Fruit fly (Drosophila melanogaster) whole organism, embryonic: Measurements from ENCODE around the gene Pp1-87B.

Source experiments
- Abd-B ChIP-seq: fragments of 200-800 bp; sonication (Bioruptor generic); optimal IDR thresholded peaks from 2 replicates; lab custom pipeline; 2018; ENCODE audit warnings: missing biosample characterization, mild to moderate bottlenecking, missing genetic modification characterization, moderate library complexity
- B-H2 ChIP-seq: fragments of 200-800 bp; sonication (Bioruptor generic); optimal IDR thresholded peaks from 2 replicates; lab custom pipeline; 2018; ENCODE audit warnings: missing biosample characterization, mild to moderate bottlenecking, missing genetic modification characterization
- CG10366 ChIP-seq: fragments of 200-800 bp; sonication (Bioruptor generic); IDR thresholded peaks from 2 replicates; pipeline ENCODE4 v1.3.6; 2022; ENCODE audit warnings: missing biosample characterization, missing genetic modification characterization
- CG13624 ChIP-seq: fragments of 200-800 bp; sonication (Bioruptor generic); optimal IDR thresholded peaks from 2 replicates; lab custom pipeline; 2016; ENCODE audit warnings: missing biosample characterization, missing genetic modification characterization
- CG13894 ChIP-seq: fragments of 200-800 bp; sonication (Bioruptor generic); optimal IDR thresholded peaks from 3 replicates; lab custom pipeline; 2018; ENCODE audit warnings: missing biosample characterization, mild to moderate bottlenecking, missing genetic modification characterization, moderate library complexity
- CG1602 ChIP-seq: fragments of 200-800 bp; sonication (Bioruptor generic); optimal IDR thresholded peaks from 3 replicates; lab custom pipeline; 2016; ENCODE audit warnings: missing biosample characterization, missing genetic modification characterization
- CG16815 ChIP-seq: fragments of 200-800 bp; sonication (Bioruptor generic); optimal IDR thresholded peaks from 3 replicates; lab custom pipeline; 2017; ENCODE audit warnings: missing biosample characterization, mild to moderate bottlenecking, missing genetic modification characterization
- CG16863 ChIP-seq: fragments of 200-800 bp; sonication (Bioruptor generic); optimal IDR thresholded peaks from 3 replicates; lab custom pipeline; 2016; ENCODE audit warnings: missing biosample characterization, missing genetic modification characterization
- CG18619 ChIP-seq: fragments of 200-800 bp; sonication (Bioruptor generic); optimal IDR thresholded peaks from 3 replicates; lab custom pipeline; 2017; ENCODE audit warnings: missing biosample characterization, mild to moderate bottlenecking, missing genetic modification characterization
- CG2129 ChIP-seq: fragments of 200-800 bp; sonication (Bioruptor generic); IDR thresholded peaks from 2 replicates; pipeline ENCODE4 v1.3.6; 2022; ENCODE audit warnings: missing biosample characterization, missing genetic modification characterization; ENCODE audit not compliant: partially characterized antibody
- CG2202 ChIP-seq: fragments of 200-800 bp; sonication (Bioruptor generic); optimal IDR thresholded peaks from 2 replicates; lab custom pipeline; 2018; ENCODE audit warnings: missing biosample characterization, mild to moderate bottlenecking, missing genetic modification characterization
- CG32767 ChIP-seq: fragments of 200-800 bp; sonication (Bioruptor generic); IDR thresholded peaks from 2 replicates; pipeline ENCODE4 v1.3.6; 2022; ENCODE audit warnings: missing biosample characterization, missing genetic modification characterization
- CG34376 ChIP-seq: fragments of 200-800 bp; sonication (Bioruptor generic); optimal IDR thresholded peaks from 2 replicates; lab custom pipeline; 2018; ENCODE audit warnings: missing biosample characterization, mild to moderate bottlenecking, missing genetic modification characterization
- CG4404 ChIP-seq: fragments of 200-800 bp; sonication (Bioruptor generic); IDR thresholded peaks from 2 replicates; pipeline ENCODE4 v1.3.6; 2022; ENCODE audit warnings: missing biosample characterization, missing genetic modification characterization
- CG4617 ChIP-seq: fragments of 200-800 bp; sonication (Bioruptor generic); optimal IDR thresholded peaks from 3 replicates; lab custom pipeline; 2016; ENCODE audit warnings: missing biosample characterization, missing genetic modification characterization, borderline replicate concordance
- CG4730 ChIP-seq: fragments of 200-800 bp; sonication (Bioruptor generic); IDR thresholded peaks from 2 replicates; pipeline ENCODE4 v1.3.6; 2022; ENCODE audit warnings: missing biosample characterization, missing genetic modification characterization
- CG5245 ChIP-seq: fragments of 200-800 bp; sonication (Bioruptor generic); optimal IDR thresholded peaks from 3 replicates; lab custom pipeline; 2016; ENCODE audit warnings: missing biosample characterization, missing genetic modification characterization
- CG6254 ChIP-seq: fragments of 200-800 bp; sonication (Bioruptor generic); optimal IDR thresholded peaks from 3 replicates; lab custom pipeline; 2017; ENCODE audit warnings: mild to moderate bottlenecking, missing biosample characterization, missing genetic modification reagents, missing genetic modification characterization
- CG6654 ChIP-seq: fragments of 200-800 bp; sonication (Bioruptor generic); optimal IDR thresholded peaks from 2 replicates; lab custom pipeline; 2017; ENCODE audit warnings: missing biosample characterization, mild to moderate bottlenecking, missing genetic modification characterization
- CG7963 ChIP-seq: fragments of 200-800 bp; sonication (Bioruptor generic); IDR thresholded peaks from 3 replicates; pipeline ENCODE4 v1.3.6; 2022; ENCODE audit warnings: missing biosample characterization, missing genetic modification characterization; ENCODE audit not compliant: partially characterized antibody
- CG8281 ChIP-seq: fragments of 200-800 bp; sonication (Bioruptor generic); optimal IDR thresholded peaks from 2 replicates; lab custom pipeline; 2018; ENCODE audit warnings: missing biosample characterization, mild to moderate bottlenecking, missing genetic modification characterization, moderate library complexity
- CrebB ChIP-seq: fragments of 200-800 bp; sonication (Bioruptor generic); optimal IDR thresholded peaks from 3 replicates; lab custom pipeline; 2018; ENCODE audit warnings: missing biosample characterization, mild to moderate bottlenecking, missing genetic modification characterization
- Doc3 ChIP-seq: fragments of 200-800 bp; sonication (Bioruptor generic); IDR thresholded peaks from 3 replicates; pipeline ENCODE4 v1.3.6; 2022; ENCODE audit warnings: missing biosample characterization, missing genetic modification characterization; ENCODE audit not compliant: partially characterized antibody
- HLH3B ChIP-seq: fragments of 200-800 bp; sonication (Bioruptor generic); IDR thresholded peaks from 2 replicates; pipeline ENCODE4 v1.3.6; 2022; ENCODE audit warnings: missing biosample characterization, missing genetic modification characterization
- HLH4C ChIP-seq: fragments of 200-800 bp; sonication (Bioruptor generic); IDR thresholded peaks from 3 replicates; pipeline ENCODE4 v1.3.6; 2022; ENCODE audit warnings: missing biosample characterization, missing genetic modification characterization; ENCODE audit not compliant: partially characterized antibody
- Hmr ChIP-seq: fragments of 200-800 bp; sonication (Bioruptor generic); optimal IDR thresholded peaks from 3 replicates; lab custom pipeline; 2017; ENCODE audit warnings: mild to moderate bottlenecking, missing biosample characterization, missing genetic modification reagents, missing genetic modification characterization
- Hr39 ChIP-seq: fragments of >200 bp; optimal IDR thresholded peaks from 2 replicates; lab custom pipeline; 2017
- Nf-YB ChIP-seq: fragments of 200-800 bp; sonication (Bioruptor generic); optimal IDR thresholded peaks from 3 replicates; lab custom pipeline; 2019; ENCODE audit warnings: missing biosample characterization, mild to moderate bottlenecking, missing genetic modification characterization, moderate library complexity
- Side ChIP-seq: fragments of 200-800 bp; sonication (Bioruptor generic); optimal IDR thresholded peaks from 2 replicates; lab custom pipeline; 2016; ENCODE audit warnings: missing biosample characterization, missing genetic modification characterization
- Sox100B ChIP-seq: fragments of 200-800 bp; sonication (Bioruptor generic); optimal IDR thresholded peaks from 3 replicates; lab custom pipeline; 2018; ENCODE audit warnings: missing biosample characterization, mild to moderate bottlenecking, missing genetic modification characterization
- Sry-β ChIP-seq: fragments of 200-800 bp; sonication (Bioruptor generic); optimal IDR thresholded peaks from 2 replicates; lab custom pipeline; 2018; ENCODE audit warnings: missing biosample characterization, mild to moderate bottlenecking, missing genetic modification characterization, moderate library complexity
- Usf ChIP-seq: fragments of 200-800 bp; sonication (Bioruptor generic); optimal IDR thresholded peaks from 2 replicates; lab custom pipeline; 2017; ENCODE audit warnings: missing genotype, missing biosample characterization, missing genetic modification characterization
- btn ChIP-seq: fragments of 200-800 bp; sonication (Bioruptor generic); optimal IDR thresholded peaks from 2 replicates; lab custom pipeline; 2016; ENCODE audit warnings: missing biosample characterization, missing genetic modification characterization
- corto ChIP-seq: fragments of 200-800 bp; sonication (Bioruptor generic); optimal IDR thresholded peaks from 2 replicates; lab custom pipeline; 2016; ENCODE audit warnings: missing biosample characterization, mild to moderate bottlenecking, missing genetic modification characterization, moderate library complexity
- da ChIP-seq: fragments of 200-800 bp; sonication (Bioruptor generic); optimal IDR thresholded peaks from 2 replicates; lab custom pipeline; 2016; ENCODE audit warnings: missing biosample characterization, missing genetic modification characterization
- ewg ChIP-seq: fragments of 200-800 bp; sonication (Bioruptor generic); optimal IDR thresholded peaks from 3 replicates; lab custom pipeline; 2017; ENCODE audit warnings: mild to moderate bottlenecking, missing biosample characterization, missing genetic modification reagents, missing genetic modification characterization
- exex ChIP-seq: fragments of 200-800 bp; sonication (Bioruptor generic); optimal IDR thresholded peaks from 4 replicates; lab custom pipeline; 2018; ENCODE audit warnings: missing biosample characterization, mild to moderate bottlenecking, missing genetic modification characterization, moderate library complexity
- fu2 ChIP-seq: fragments of 200-800 bp; sonication (Bioruptor generic); optimal IDR thresholded peaks from 2 replicates; lab custom pipeline; 2016; ENCODE audit warnings: missing biosample characterization, missing genetic modification characterization
- grau ChIP-seq: fragments of 200-800 bp; optimal IDR thresholded peaks from 3 replicates; lab custom pipeline; 2019; ENCODE audit warnings: missing biosample characterization, mild to moderate bottlenecking, missing genetic modification characterization, moderate library complexity
- hbn ChIP-seq: fragments of 200-800 bp; sonication (Bioruptor generic); IDR thresholded peaks from 2 replicates; pipeline ENCODE4 v1.3.6; 2022; ENCODE audit warnings: missing biosample characterization, missing genetic modification characterization; ENCODE audit not compliant: partially characterized antibody
- knrl ChIP-seq: fragments of 200-800 bp; sonication (Bioruptor generic); IDR thresholded peaks from 3 replicates; pipeline ENCODE4 v1.3.6; 2022; ENCODE audit warnings: missing biosample characterization, missing genetic modification characterization; ENCODE audit not compliant: partially characterized antibody
- mirr ChIP-seq: fragments of 200-800 bp; sonication (Bioruptor generic); optimal IDR thresholded peaks from 3 replicates; lab custom pipeline; 2018; ENCODE audit warnings: missing biosample characterization, mild to moderate bottlenecking, missing genetic modification characterization
- nerfin-1 ChIP-seq: fragments of 200-800 bp; sonication (Bioruptor generic); optimal IDR thresholded peaks from 3 replicates; lab custom pipeline; 2019; ENCODE audit warnings: missing biosample characterization, mild to moderate bottlenecking, missing genetic modification characterization, moderate library complexity
- phol ChIP-seq: fragments of 200-800 bp; sonication (Bioruptor generic); optimal IDR thresholded peaks from 3 replicates; lab custom pipeline; 2018; ENCODE audit warnings: missing biosample characterization, mild to moderate bottlenecking, missing genetic modification characterization, moderate library complexity
- shn ChIP-seq: fragments of 200-800 bp; sonication (Bioruptor generic); optimal IDR thresholded peaks from 3 replicates; lab custom pipeline; 2016; ENCODE audit warnings: missing biosample characterization, missing genetic modification characterization
- sisA ChIP-seq: fragments of 200-800 bp; sonication (Bioruptor generic); IDR thresholded peaks from 2 replicates; pipeline ENCODE4 v1.3.6; 2022; ENCODE audit warnings: missing biosample characterization, missing genetic modification characterization
- slou ChIP-seq: fragments of 200-800 bp; sonication (Bioruptor generic); optimal IDR thresholded peaks from 3 replicates; lab custom pipeline; 2016; ENCODE audit warnings: missing biosample characterization, missing genetic modification characterization
- sr ChIP-seq: fragments of 200-800 bp; sonication (Bioruptor generic); IDR thresholded peaks from 3 replicates; pipeline ENCODE4 v1.3.6; 2022; ENCODE audit warnings: missing biosample characterization, missing genetic modification characterization
- wdn ChIP-seq: fragments of 200-800 bp; sonication (Bioruptor generic); IDR thresholded peaks from 2 replicates; pipeline ENCODE4 v1.3.6; 2022; ENCODE audit warnings: missing biosample characterization, missing genetic modification characterization

Pp1-87B gene

dm6 chr3R:12402935-12403334, 22.8 kb downstream of the Pp1-87B start (continued):
- TF ChIP-seq CG4617 (GFP tag; lab: Kevin White, UChicago) (peak; percentile 84), CG16815 (GFP tag; lab: Kevin White, UChicago) (peak; percentile 84), knrl (GFP tag; lab: Robert Waterston, UW) (0 out of 3 replicates have a peak, but pooled peaks have one; percentile 19), CG18619 (GFP tag; lab: Kevin White, UChicago) (peak; percentile 94), CG8281 (tag; lab: Kevin White, UChicago) (peak; percentile 91), CG7963 (GFP tag; lab: Robert Waterston, UW) (no peak), CG4404 (peak; percentile 80), CG6254 (GFP tag; lab: Kevin White, UChicago) (peak; percentile 98), btn (GFP tag; lab: Kevin White, UChicago) (peak; percentile 98), CG2202 (tag; lab: Kevin White, UChicago) (peak; percentile 97), CG2129 (GFP tag; lab: Robert Waterston, UW) (no peak), nerfin-1 (tag; lab: Kevin White, UChicago) (peak; percentile 98), Side (peak; percentile 92), CG13624 (peak; percentile 96), CrebB (peak; percentile 98), fu2 (GFP tag; lab: Kevin White, UChicago) (peak; percentile 88), ewg (GFP tag; lab: Kevin White, UChicago) (peak; percentile 90), exex (tag; lab: Kevin White, UChicago) (peak; percentile 92), hbn (GFP tag; lab: Robert Waterston, UW) (peak; percentile 36; the same call in 1 of the 2 replicates), CG4730 (peak; percentile 86), CG5245 (peak; percentile 94), CG32767 (GFP tag; lab: Robert Waterston, UW) (peak; percentile 93), CG13894 (tag; lab: Kevin White, UChicago) (peak; percentile 99), mirr (GFP tag; lab: Kevin White, UChicago) (peak; percentile 99), CG1602 (peak; percentile 96), Doc3 (GFP tag; lab: Robert Waterston, UW) (0 out of 3 replicates have a peak, but pooled peaks have one; percentile 44), CG6654 (GFP tag; lab: Kevin White, UChicago) (peak; percentile 94), da (GFP tag; lab: Kevin White, UChicago) (peak; percentile 85), Abd-B (GFP tag; lab: Kevin White, UChicago) (peak; percentile 94), Hmr (GFP tag; lab: Kevin White, UChicago) (peak; percentile 97), slou (peak; percentile 86), grau (tag; lab: Kevin White, UChicago) (peak; percentile 98), sisA (GFP tag; lab: Robert Waterston, UW) (peak; percentile 89), wdn (GFP tag; lab: Robert Waterston, UW) (peak; percentile 93), Hr39 (lab: Kevin White, UChicago) (no peak), Usf (peak; percentile 93), shn (GFP tag; lab: Kevin White, UChicago) (peak; percentile 75), sr (peak; percentile 83), Sox100B (GFP tag; lab: Kevin White, UChicago) (peak; percentile 98), phol (peak; percentile 99), corto (GFP tag; lab: Kevin White, UChicago) (peak; percentile 82), HLH3B (GFP tag; lab: Robert Waterston, UW) (peak; percentile 97), Nf-YB (GFP tag; lab: Kevin White, UChicago) (peak; percentile 89), CG16863 (GFP tag; lab: Kevin White, UChicago) (peak; percentile 93), HLH4C (GFP tag; lab: Robert Waterston, UW) (0 out of 3 replicates have a peak, but pooled peaks have one; percentile 40), CG34376 (GFP tag; lab: Kevin White, UChicago) (peak; percentile 100), Sry-β (peak; percentile 74), CG10366 (GFP tag; lab: Robert Waterston, UW) (peak; percentile 95), B-H2 (GFP tag; lab: Kevin White, UChicago) (peak; percentile 98)
